Worm (Caenorhabditis elegans) whole organism, L4 larva: ENCODE measurements around the gene C18D11.10.
"Not testable (repeated sequence)": the region's sequence is repeated elsewhere in the genome, so short reads cannot be mapped to it uniquely, and the experiment has no call there.

Experiments
- F26F4.8 ChIP-seq: fragments of 200-800 bp; sonication (Bioruptor generic); conservative IDR thresholded peaks from 2 replicates; pipeline ENCODE4 v1.3.6; 2022; ENCODE audit warnings: missing genetic modification characterization, missing compliant biosample characterization
- F37D6.2 ChIP-seq: sonication (generic microtip); optimal IDR thresholded peaks from 2 replicates; lab custom pipeline; 2016; ENCODE audit warnings: mild to moderate bottlenecking, missing genetic modification characterization, missing compliant biosample characterization
- T26A8.4 ChIP-seq: fragments of 200-800 bp; sonication (Bioruptor generic); IDR thresholded peaks from 2 replicates; pipeline ENCODE4 v1.3.6; 2022; ENCODE audit warnings: missing genetic modification characterization, missing compliant biosample characterization
- Y5F2A.4 ChIP-seq: fragments of 200-800 bp; sonication (Bioruptor generic); optimal IDR thresholded peaks from 2 replicates; lab custom pipeline; 2018; ENCODE audit warnings: mild to moderate bottlenecking, missing genetic modification characterization, missing compliant biosample characterization
- Y75B8A.6 ChIP-seq: fragments of 200-800 bp; sonication (Bioruptor generic); IDR thresholded peaks from 2 replicates; pipeline ENCODE4 v1.3.6; 2022; ENCODE audit warnings: missing genetic modification reagents, missing genetic modification characterization, missing compliant biosample characterization
- ceh-20 ChIP-seq: fragments of 200-800 bp; sonication (Bioruptor generic); IDR thresholded peaks from 2 replicates; pipeline ENCODE4 v1.3.6; 2022; ENCODE audit warnings: missing genetic modification reagents, missing genetic modification characterization, missing compliant biosample characterization
- ceh-44 ChIP-seq: fragments of 200-800 bp; sonication (Bioruptor generic); IDR thresholded peaks from 2 replicates; pipeline ENCODE4 v1.3.6; 2022; ENCODE audit warnings: missing genetic modification reagents, missing genetic modification characterization, missing compliant biosample characterization
- daf-12 ChIP-seq: fragments of 150-350 bp; optimal IDR thresholded peaks from 2 replicates; lab custom pipeline; 2014; ENCODE audit warnings: missing biosample characterization, missing genetic modification reagents, missing genetic modification characterization
- daf-16 ChIP-seq, 3 experiments: sonication (generic microtip); optimal IDR thresholded peaks; 2 replicates each; lab custom pipeline; 2016 to 2017; ENCODE audit warnings: missing genetic modification characterization in 3 of 3, missing genetic modification reagents in 3 of 3, mild to moderate bottlenecking in 2 of 3, missing compliant biosample characterization in 2 of 3, missing biosample characterization in 1 of 3, moderate library complexity in 1 of 3
- daf-8 ChIP-seq: fragments of 200-800 bp; sonication (Bioruptor generic); IDR thresholded peaks from 2 replicates; pipeline ENCODE4 v1.3.6; 2022; ENCODE audit warnings: missing genetic modification characterization, missing compliant biosample characterization
- dmd-9 ChIP-seq: fragments of 200-800 bp; sonication (Bioruptor generic); IDR thresholded peaks from 2 replicates; pipeline ENCODE4 v1.3.6; 2022; ENCODE audit warnings: missing genetic modification reagents, missing genetic modification characterization, missing compliant biosample characterization
- dpl-1 ChIP-seq: fragments of 150-350 bp; optimal IDR thresholded peaks from 2 replicates; lab custom pipeline; 2014; ENCODE audit warnings: missing biosample characterization, missing genetic modification reagents, missing genetic modification characterization
- duxl-1 ChIP-seq: sonication (generic microtip); optimal IDR thresholded peaks from 2 replicates; lab custom pipeline; 2016; ENCODE audit warnings: mild to moderate bottlenecking, missing genetic modification characterization, moderate library complexity, missing compliant biosample characterization; ENCODE audit not compliant: poor library complexity
- hlh-11 ChIP-seq: fragments of 200-800 bp; sonication (Bioruptor generic); optimal IDR thresholded peaks from 2 replicates; lab custom pipeline; 2018; ENCODE audit warnings: mild to moderate bottlenecking, missing genetic modification characterization, missing compliant biosample characterization
- hmg-1.1 ChIP-seq: fragments of 200-800 bp; sonication (Bioruptor generic); IDR thresholded peaks from 2 replicates; pipeline ENCODE4 v1.3.6; 2022; ENCODE audit warnings: missing genetic modification reagents, missing genetic modification characterization, missing compliant biosample characterization
- lim-7 ChIP-seq: fragments of 200-800 bp; sonication (Bioruptor generic); IDR thresholded peaks from 2 replicates; pipeline ENCODE4 v1.3.6; 2022; ENCODE audit warnings: missing genetic modification characterization, missing compliant biosample characterization
- lin-1 ChIP-seq: fragments of 200-800 bp; sonication (Bioruptor generic); IDR thresholded peaks from 2 replicates; pipeline ENCODE4 v1.3.6; 2022; ENCODE audit warnings: missing genetic modification reagents, missing genetic modification characterization, missing compliant biosample characterization
- lin-15B ChIP-seq: fragments of 150-350 bp; sonication (generic microtip); optimal IDR thresholded peaks from 3 replicates; lab custom pipeline; 2014; ENCODE audit warnings: missing biosample characterization, missing genetic modification characterization
- lir-3 ChIP-seq: sonication (generic microtip); optimal IDR thresholded peaks from 2 replicates; lab custom pipeline; 2016; ENCODE audit warnings: mild to moderate bottlenecking, missing genetic modification characterization, missing compliant biosample characterization
- lsy-2 ChIP-seq, 2 experiments: fragments of 150-350 bp in 1 of 2; sonication (generic microtip) in 1 of 2; optimal IDR thresholded peaks; 2 replicates each; lab custom pipeline; 2014 to 2017; ENCODE audit warnings: missing biosample characterization in 2 of 2, missing genetic modification characterization in 2 of 2
- madf-9 ChIP-seq: fragments of 200-800 bp; sonication (Bioruptor generic); conservative IDR thresholded peaks from 2 replicates; pipeline ENCODE4 v1.3.6; 2022; ENCODE audit warnings: missing genetic modification reagents, missing genetic modification characterization, missing compliant biosample characterization
- mes-2 ChIP-seq: sonication (generic microtip); optimal IDR thresholded peaks from 2 replicates; lab custom pipeline; 2016; ENCODE audit warnings: missing genotype, mild to moderate bottlenecking, missing genetic modification characterization, missing compliant biosample characterization; ENCODE audit not compliant: poor library complexity, severe bottlenecking
- mxl-2 ChIP-seq: fragments of 200-800 bp; sonication (Bioruptor generic); conservative IDR thresholded peaks from 2 replicates; pipeline ENCODE4 v1.3.6; 2022; ENCODE audit warnings: missing genetic modification reagents, missing genetic modification characterization, missing compliant biosample characterization
- mxl-3 ChIP-seq: fragments of 200-800 bp; sonication (Bioruptor generic); optimal IDR thresholded peaks from 2 replicates; lab custom pipeline; 2018; ENCODE audit warnings: mild to moderate bottlenecking, missing genetic modification characterization, missing compliant biosample characterization
- nhr-10 ChIP-seq: fragments of 150-350 bp; optimal IDR thresholded peaks from 2 replicates; lab custom pipeline; 2014; ENCODE audit warnings: missing biosample characterization, missing genetic modification characterization
- nhr-25 ChIP-seq: sonication (generic microtip); optimal IDR thresholded peaks from 2 replicates; lab custom pipeline; 2017; ENCODE audit warnings: missing genetic modification characterization, mild to moderate bottlenecking, missing compliant biosample characterization, antibody characterized with exemption, moderate library complexity, borderline replicate concordance; ENCODE audit not compliant: insufficient read depth
- nhr-41 ChIP-seq: fragments of 200-800 bp; sonication (Bioruptor generic); IDR thresholded peaks from 2 replicates; pipeline ENCODE4 v1.3.6; 2022; ENCODE audit warnings: missing genetic modification reagents, missing genetic modification characterization, missing compliant biosample characterization
- nhr-42 ChIP-seq: fragments of 200-800 bp; sonication (Bioruptor generic); IDR thresholded peaks from 2 replicates; pipeline ENCODE4 v1.3.6; 2022; ENCODE audit warnings: missing genetic modification characterization, missing compliant biosample characterization
- nhr-48 ChIP-seq: sonication (generic microtip); optimal IDR thresholded peaks from 2 replicates; lab custom pipeline; 2016; ENCODE audit warnings: mild to moderate bottlenecking, missing genetic modification characterization, missing compliant biosample characterization
- nhr-77 ChIP-seq: fragments of 150-350 bp; optimal IDR thresholded peaks from 2 replicates; lab custom pipeline; 2014; ENCODE audit warnings: missing biosample characterization, missing genetic modification characterization
- pqm-1 ChIP-seq: sonication (generic microtip); optimal IDR thresholded peaks from 2 replicates; lab custom pipeline; 2017; ENCODE audit warnings: missing biosample characterization, missing genetic modification characterization
- set-16 ChIP-seq: fragments of 200-800 bp; sonication (Bioruptor generic); IDR thresholded peaks from 2 replicates; pipeline ENCODE4 v1.3.6; 2022; ENCODE audit warnings: missing genetic modification reagents, missing genetic modification characterization, missing compliant biosample characterization
- skn-1 ChIP-seq: fragments of 150-350 bp; optimal IDR thresholded peaks from 2 replicates; lab custom pipeline; 2014; ENCODE audit warnings: missing biosample characterization, missing genetic modification characterization
- snpc-4 ChIP-seq: fragments of 150-350 bp; optimal IDR thresholded peaks from 2 replicates; lab custom pipeline; 2014; ENCODE audit warnings: missing biosample characterization, missing genetic modification characterization
- spr-1 ChIP-seq: sonication (generic microtip); optimal IDR thresholded peaks from 2 replicates; lab custom pipeline; 2016; ENCODE audit warnings: mild to moderate bottlenecking, missing genetic modification characterization, missing compliant biosample characterization
- tra-1 ChIP-seq: fragments of 200-800 bp; sonication (Bioruptor generic); IDR thresholded peaks from 2 replicates; pipeline ENCODE4 v1.3.6; 2022; ENCODE audit warnings: missing genetic modification reagents, missing genetic modification characterization, missing compliant biosample characterization
- unc-130 ChIP-seq: sonication (generic microtip); optimal IDR thresholded peaks from 2 replicates; lab custom pipeline; 2016; ENCODE audit warnings: missing genetic modification reagents, missing genetic modification characterization, missing compliant biosample characterization
- unc-62 ChIP-seq, 3 experiments: fragments of 150-350 bp in 1 of 3; sonication (generic microtip); optimal IDR thresholded peaks in 2 of 3; peaks in 1 of 3; 1 replicate in 1 of 3; 2 replicates in 2 of 3; lab custom pipeline; 2014 to 2017; ENCODE audit warnings: missing biosample characterization in 3 of 3, missing genetic modification characterization in 3 of 3, missing genetic modification reagents in 3 of 3, missing genotype in 1 of 3
- zfp-2 ChIP-seq: sonication (generic microtip); optimal IDR thresholded peaks from 2 replicates; lab custom pipeline; 2016; ENCODE audit warnings: mild to moderate bottlenecking, missing genetic modification characterization, missing compliant biosample characterization
- zip-11 ChIP-seq: fragments of 200-800 bp; sonication (Bioruptor generic); IDR thresholded peaks from 2 replicates; pipeline ENCODE4 v1.3.6; 2022; ENCODE audit warnings: missing genetic modification characterization, missing compliant biosample characterization

The C18D11.10 gene

ce11 chrIII:11807418-11807817, at the start of gene C18D11.10:
TSS of gene C18D11.10 (plus strand) at chrIII:11807718.
- TF ChIP-seq madf-9 (GFP tag; lab: Robert Waterston, UW) (no peak), daf-16 (GFP tag; optimal IDR thresholded peaks at IDR 0.05; lab: Kevin White, UChicago) (no peak), daf-16 (tag; optimal IDR thresholded peaks at IDR 0.05; lab: Kevin White, UChicago) (no peak), T26A8.4 (no peak), tra-1 (GFP tag; lab: Robert Waterston, UW) (no peak), spr-1 (no peak), lim-7 (GFP tag; lab: Robert Waterston, UW) (no peak), hmg-1.1 (GFP tag; lab: Robert Waterston, UW) (no peak)
- TF ChIP-seq, all 104 proteins: peak for 0

DNA sequence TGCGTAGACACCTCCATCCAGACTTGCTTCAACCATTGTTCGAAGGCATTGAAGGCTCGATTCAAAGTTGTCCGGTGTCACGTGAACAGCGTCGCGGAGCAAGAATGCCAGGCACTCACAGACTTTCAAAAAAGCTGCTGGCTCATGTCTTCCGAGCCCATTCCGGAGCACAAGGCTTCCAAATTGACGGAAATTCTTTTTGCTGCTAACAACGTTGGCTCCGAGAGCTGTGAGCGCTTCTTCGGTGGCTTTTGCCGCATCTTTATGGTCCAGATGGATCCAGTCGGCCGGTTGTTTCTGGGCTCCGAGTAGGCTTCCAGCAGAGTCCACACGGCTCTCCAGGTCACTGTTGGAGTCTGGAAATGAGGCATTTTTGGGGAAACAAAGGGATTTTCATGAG, 49.6 kb upstream of the C18D11.10 start:
- TF ChIP-seq set-16 (peak; percentile 52), F37D6.2 (tag; lab: Kevin White, UChicago) (no peak), unc-62 (GFP tag; optimal IDR thresholded peaks at IDR 0.05 in 1 of 2; lab: Kevin White, UChicago) (peak in 1 of 2 experiments; percentile 17), unc-62 (tag; optimal IDR thresholded peaks at IDR 0.05; lab: Kevin White, UChicago) (no peak)
- TF ChIP-seq, all 104 proteins: peak for 2

DNA sequence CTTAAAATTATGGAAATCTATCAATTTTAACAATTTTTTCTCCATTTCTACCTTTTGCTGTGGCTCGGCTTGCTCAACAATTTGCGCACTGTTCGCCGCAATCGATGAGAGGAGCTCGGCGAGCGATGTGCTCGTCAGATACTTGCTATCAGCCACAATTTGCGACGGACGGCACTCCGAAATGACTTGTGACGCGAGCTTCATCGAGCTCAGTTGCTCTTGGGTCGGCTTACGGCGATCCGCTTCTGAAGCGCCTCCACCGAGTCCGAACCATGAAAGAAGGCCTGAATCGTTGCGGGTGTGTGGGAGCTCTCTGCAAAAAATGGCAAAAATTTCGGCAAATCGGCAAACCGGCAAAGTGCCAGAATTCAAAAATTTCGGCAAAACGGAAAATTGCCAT, 46.9 kb upstream of the C18D11.10 start:
- TF ChIP-seq set-16 (peak; percentile 75), zfp-2 (tag; lab: Kevin White, UChicago) (no peak)

DNA sequence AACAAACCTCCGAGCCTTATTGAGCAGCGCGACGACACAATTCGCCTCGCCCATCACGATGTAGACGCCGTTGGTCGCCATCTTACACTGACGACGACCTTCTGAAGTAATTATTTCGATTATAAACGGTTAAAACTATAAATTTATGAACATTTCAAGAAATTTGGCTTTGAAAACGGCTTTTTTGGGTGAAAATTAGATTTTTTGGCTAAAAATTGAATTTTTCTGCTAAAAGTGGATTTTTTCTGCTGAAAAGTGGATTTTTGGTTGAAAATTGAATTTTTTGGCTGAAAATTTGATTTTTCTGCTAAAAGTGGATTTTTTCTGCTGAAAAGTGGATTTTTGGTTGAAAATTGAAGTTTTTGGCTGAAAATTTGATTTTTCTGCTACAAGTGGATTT, 33.9 kb upstream of the C18D11.10 start, which contains the start of gene gbf-1:
gbf-1 (minus strand) TSS at position 101 of the 400 bp plus-strand sequence.
- TF ChIP-seq nhr-42; F26F4.8 (GFP tag; lab: Robert Waterston, UW); snpc-4 (tag; lab: Kevin White, UChicago): not testable (repeated sequence)
- TF ChIP-seq, all 104 proteins: peak for 0; not testable (repeated sequence) for 104

- TF ChIP-seq Y5F2A.4 (GFP tag; lab: Kevin White, UChicago) (no peak), unc-130 (GFP tag; lab: Kevin White, UChicago) (no peak), hlh-11 (tag; lab: Kevin White, UChicago) (no peak), set-16 (no peak), dmd-9 (no peak), daf-8 (GFP tag; lab: Robert Waterston, UW) (no peak), pqm-1 (no peak), mxl-3 (GFP tag; lab: Kevin White, UChicago) (no peak), lsy-2 (tag; optimal IDR thresholded peaks at IDR 0.05; lab: Kevin White, UChicago) (peak in 1 of 2 experiments; percentile 64), ceh-44 (GFP tag; lab: Robert Waterston, UW) (no peak), lin-15B (tag; lab: Kevin White, UChicago) (no peak), ceh-20 (no peak), lin-1 (GFP tag; lab: Robert Waterston, UW) (no peak), dpl-1 (GFP tag; lab: Kevin White, UChicago) (peak; percentile 52), zip-11 (no peak), mes-2 (tag; lab: Kevin White, UChicago) (peak; percentile 72), daf-16 (GFP tag; optimal IDR thresholded peaks at IDR 0.05; lab: Kevin White, UChicago) (no peak), daf-16 (tag; optimal IDR thresholded peaks at IDR 0.05; lab: Kevin White, UChicago) (peak; percentile 51), F37D6.2 (tag; lab: Kevin White, UChicago) (no peak), madf-9 (GFP tag; lab: Robert Waterston, UW) (no peak), skn-1 (tag; lab: Kevin White, UChicago) (no peak), T26A8.4 (peak; percentile 28; the same call in 1 of the 2 replicates), nhr-25 (tag; lab: Kevin White, UChicago) (no peak), spr-1 (no peak), hmg-1.1 (GFP tag; lab: Robert Waterston, UW) (peak; percentile 53; the same call in 1 of the 2 replicates), nhr-41 (GFP tag; lab: Robert Waterston, UW) (no peak), daf-12 (tag; lab: Kevin White, UChicago) (no peak), Y75B8A.6 (GFP tag; lab: Robert Waterston, UW) (no peak), nhr-48 (tag; lab: Kevin White, UChicago) (no peak), nhr-10 (no peak), nhr-77 (no peak), mxl-2 (no peak), duxl-1 (tag; lab: Kevin White, UChicago) (no peak), lir-3 (tag; lab: Kevin White, UChicago) (no peak)
Measured at ce11 chrIII:11774508-11775000, 33.0 kb upstream of the C18D11.10 start, which contains the start of gene immp-1. TSS of gene immp-1 (plus strand) at chrIII:11774950.
